Worm (Caenorhabditis elegans): ENCODE measurements around the gene ufm-1.

Gene ufm-1

DNA sequence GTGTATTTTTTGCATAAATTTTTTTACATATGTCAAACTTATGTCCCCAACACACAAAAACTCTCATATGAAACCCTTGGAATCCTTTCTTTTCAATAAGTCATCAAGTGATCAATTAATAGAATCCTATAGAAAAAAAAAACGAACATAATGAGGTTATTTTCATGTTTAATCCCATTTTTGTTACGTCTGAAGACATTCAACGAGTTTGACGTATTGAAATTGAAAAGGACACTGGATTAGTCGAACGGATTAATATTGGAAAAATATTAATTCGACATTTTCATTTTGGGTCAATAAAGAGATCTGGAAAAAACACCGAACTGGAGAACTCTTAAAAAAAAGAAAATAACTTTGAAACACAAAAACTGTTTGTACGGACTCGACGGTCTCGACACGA, 26.3 kb upstream of the ufm-1 start:
- peak; percentile 65 for TF ChIP-seq pax-3 (tag; optimal IDR thresholded peaks at IDR 0.05)
- peak; percentile 96 for TF ChIP-seq dsc-1 (tag; optimal IDR thresholded peaks at IDR 0.05)
- TF ChIP-seq vab-15 (tag; optimal IDR thresholded peaks at IDR 0.05), result no peak
- peak; percentile 38 for TF ChIP-seq sox-4 (tag; optimal IDR thresholded peaks at IDR 0.05)
- no peak for TF ChIP-seq nhr-90 (tag; optimal IDR thresholded peaks at IDR 0.05; ENCODE audit: poor library complexity)
- peak; percentile 3 for TF ChIP-seq fkh-8 (tag; optimal IDR thresholded peaks at IDR 0.05)

- no peak for TF ChIP-seq isw-1 (GFP tag; IDR thresholded peaks at IDR 0.05)
- peak; percentile 20 for TF ChIP-seq nhr-47 (tag; optimal IDR thresholded peaks at IDR 0.05)
- peak; percentile 28 for TF ChIP-seq egl-13 (tag; optimal IDR thresholded peaks at IDR 0.05)
- TF ChIP-seq ama-1 (optimal IDR thresholded peaks at IDR 0.05), result no peak
- no peak for TF ChIP-seq zip-4 (GFP tag; optimal IDR thresholded peaks at IDR 0.05)
- peak; percentile 53 for TF ChIP-seq sox-4 (tag; optimal IDR thresholded peaks at IDR 0.05)
- no peak for TF ChIP-seq lsy-2 (tag; optimal IDR thresholded peaks at IDR 0.05)
- TF ChIP-seq pax-3 (tag; optimal IDR thresholded peaks at IDR 0.05), result peak; percentile 62
- no peak for TF ChIP-seq hpl-2 (GFP tag; optimal IDR thresholded peaks at IDR 0.05)
- peak; percentile 32 for TF ChIP-seq fkh-8 (tag; optimal IDR thresholded peaks at IDR 0.05)
- no peak for TF ChIP-seq lin-14 (GFP tag; optimal IDR thresholded peaks at IDR 0.05)
- TF ChIP-seq lir-3 (tag; optimal IDR thresholded peaks at IDR 0.05; ENCODE audit: poor library complexity), result no peak
- peak; percentile 35 for TF ChIP-seq nhr-71 (tag; optimal IDR thresholded peaks at IDR 0.05)
- TF ChIP-seq dsc-1 (tag; optimal IDR thresholded peaks at IDR 0.05), result peak; percentile 99
- TF ChIP-seq lin-35 (GFP tag; optimal IDR thresholded peaks at IDR 0.05), result no peak
- peak; percentile 25 for TF ChIP-seq fkh-4 (tag; optimal IDR thresholded peaks at IDR 0.05; ENCODE audit: borderline replicate concordance)
- TF ChIP-seq ztf-4 (tag; optimal IDR thresholded peaks at IDR 0.05), result no peak
Observed at ce11 chrIII:7834848-7835247, 23.9 kb upstream of the ufm-1 start.

DNA sequence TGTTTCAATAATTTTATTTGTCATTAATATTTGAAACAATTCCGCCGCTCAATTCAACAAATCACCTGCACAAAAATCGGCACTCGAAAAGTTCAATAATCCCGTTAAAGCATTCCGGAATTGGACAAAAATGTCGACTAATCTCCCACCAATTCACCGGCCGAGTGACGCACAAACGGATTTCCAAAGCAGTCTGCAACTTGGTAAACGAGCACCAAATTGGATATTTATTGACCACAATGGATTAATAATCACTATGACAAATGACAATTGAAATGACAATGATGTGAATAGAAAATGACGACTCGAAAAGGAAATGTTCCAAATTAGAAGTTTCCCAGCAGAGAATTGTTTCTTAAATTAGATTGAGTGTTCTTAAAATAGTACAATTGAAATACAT, 23.1 kb upstream of the ufm-1 start:
- no peak for TF ChIP-seq lin-39 (tag; optimal IDR thresholded peaks at IDR 0.05)
- TF ChIP-seq dsc-1 (tag; optimal IDR thresholded peaks at IDR 0.05), result peak; percentile 93
- TF ChIP-seq pax-3 (tag; optimal IDR thresholded peaks at IDR 0.05), result peak; percentile 49
- TF ChIP-seq fkh-8 (tag; optimal IDR thresholded peaks at IDR 0.05), result peak; percentile 23

DNA sequence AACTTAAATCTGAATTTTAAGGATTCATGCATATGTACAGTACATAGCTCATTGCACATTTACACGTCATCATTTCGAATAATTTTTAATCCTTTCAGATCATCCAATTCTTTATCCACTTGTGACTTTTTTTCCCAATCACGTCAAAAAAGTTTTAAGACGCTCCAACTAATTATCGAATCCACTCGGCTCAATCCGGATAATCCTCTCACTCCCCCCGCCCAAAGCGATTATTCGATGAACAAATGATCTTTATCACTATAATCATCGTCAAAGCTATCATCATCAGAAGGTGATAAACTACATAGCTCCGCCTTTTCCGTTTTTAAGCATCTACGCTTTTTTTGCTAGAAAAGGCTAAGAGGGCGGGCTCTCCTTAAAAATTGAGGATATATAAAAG, 21.2 kb upstream of the ufm-1 start:
- TF ChIP-seq lin-39 (tag; optimal IDR thresholded peaks at IDR 0.05) (no peak), efl-3 (GFP tag; optimal IDR thresholded peaks at IDR 0.05) (no peak), efl-1 (optimal IDR thresholded peaks at IDR 0.05) (no peak), efl-1 (GFP tag; optimal IDR thresholded peaks at IDR 0.05 in 1 of 2) (no peak), egl-13 (tag; optimal IDR thresholded peaks at IDR 0.05) (peak; percentile 31), fkh-10 (GFP tag; optimal IDR thresholded peaks at IDR 0.05) (no peak), nhr-47 (tag; optimal IDR thresholded peaks at IDR 0.05) (peak; percentile 32), nhr-71 (tag; optimal IDR thresholded peaks at IDR 0.05) (peak; percentile 5), fkh-8 (tag; optimal IDR thresholded peaks at IDR 0.05) (peak; percentile 20), zip-4 (GFP tag; optimal IDR thresholded peaks at IDR 0.05) (no peak), dsc-1 (tag; optimal IDR thresholded peaks at IDR 0.05) (peak; percentile 97), pag-3 (tag; optimal IDR thresholded peaks at IDR 0.05; ENCODE audit: borderline replicate concordance, insufficient read depth) (no peak), sox-4 (tag; optimal IDR thresholded peaks at IDR 0.05) (peak; percentile 51), hpl-2 (GFP tag; optimal IDR thresholded peaks at IDR 0.05) (no peak), ces-1 (GFP tag; optimal IDR thresholded peaks at IDR 0.05) (no peak), C04F5.9 (tag; optimal IDR thresholded peaks at IDR 0.05) (no peak), mep-1 (tag; optimal IDR thresholded peaks at IDR 0.05) (no peak), pax-3 (tag; optimal IDR thresholded peaks at IDR 0.05) (peak; percentile 77), unc-98 (GFP tag; IDR thresholded peaks at IDR 0.05) (no peak), fkh-4 (tag; optimal IDR thresholded peaks at IDR 0.05; ENCODE audit: borderline replicate concordance) (peak; percentile 2), nhr-19 (GFP tag; conservative IDR thresholded peaks at IDR 0.05) (no peak), sptf-1 (tag; optimal IDR thresholded peaks at IDR 0.05) (no peak)

- TF ChIP-seq pax-3 (tag; optimal IDR thresholded peaks at IDR 0.05), result peak; percentile 76
- TF ChIP-seq efl-1 (optimal IDR thresholded peaks at IDR 0.05), result no peak
- TF ChIP-seq efl-1 (GFP tag; optimal IDR thresholded peaks at IDR 0.05 in 1 of 2), result no peak
- TF ChIP-seq nhr-12 (tag; optimal IDR thresholded peaks at IDR 0.05), result no peak
- TF ChIP-seq egl-13 (tag; optimal IDR thresholded peaks at IDR 0.05), result peak; percentile 38
- TF ChIP-seq dsc-1 (tag; optimal IDR thresholded peaks at IDR 0.05), result peak; percentile 96
- peak; percentile 14 for TF ChIP-seq sox-4 (tag; optimal IDR thresholded peaks at IDR 0.05)
- peak; percentile 29 for TF ChIP-seq nhr-11 (tag; optimal IDR thresholded peaks at IDR 0.05)
- peak; percentile 61 for TF ChIP-seq fkh-8 (tag; optimal IDR thresholded peaks at IDR 0.05)
- TF ChIP-seq nhr-71 (tag; optimal IDR thresholded peaks at IDR 0.05), result peak; percentile 38
- peak; percentile 57 for TF ChIP-seq nhr-47 (tag; optimal IDR thresholded peaks at IDR 0.05)
- no peak for TF ChIP-seq C04F5.9 (tag; optimal IDR thresholded peaks at IDR 0.05)
- TF ChIP-seq lin-39 (tag; optimal IDR thresholded peaks at IDR 0.05), result no peak
- TF ChIP-seq ceh-88 (GFP tag; IDR thresholded peaks at IDR 0.05), result no peak
- TF ChIP-seq nhr-20 (tag; optimal IDR thresholded peaks at IDR 0.05), result peak; percentile 16
- peak in 1 of 2 experiments; percentile 2 for TF ChIP-seq lsy-2 (tag; optimal IDR thresholded peaks at IDR 0.05)
- peak; percentile 43 for TF ChIP-seq ceh-8 (GFP tag; optimal IDR thresholded peaks at IDR 0.05)
Observed at ce11 chrIII:7838907-7839642, 19.7 kb upstream of the ufm-1 start, which contains the start of gene ceh-23. ceh-23 (plus strand) TSS chrIII:7839592.

Measured in whole organism, L1 larva.